Worm (Caenorhabditis elegans) whole organism, mixed stage, embryonic: ENCODE results near the gene C01G10.10.
A peak's percentile ranks its signal among the peaks of the same experiment; 100 is the strongest.

Experiments
- blmp-1 ChIP-seq: fragments of 150-350 bp; optimal IDR thresholded peaks from 2 replicates; lab custom pipeline; 2014; ENCODE audit warnings: missing biosample characterization, missing genetic modification characterization
- elt-1 ChIP-seq: sonication (generic microtip); optimal IDR thresholded peaks from 2 replicates; lab custom pipeline; 2017; ENCODE audit warnings: missing genetic modification characterization, mild to moderate bottlenecking, missing compliant biosample characterization, antibody characterized with exemption, moderate library complexity, borderline replicate concordance; ENCODE audit not compliant: insufficient read depth
- elt-3 ChIP-seq: fragments of 150-350 bp; optimal IDR thresholded peaks from 2 replicates; lab custom pipeline; 2014; ENCODE audit warnings: missing biosample characterization, missing genetic modification characterization
- hlh-1 ChIP-seq: fragments of 150-350 bp; optimal IDR thresholded peaks from 2 replicates; lab custom pipeline; 2014; ENCODE audit warnings: missing biosample characterization, missing genetic modification reagents, missing genetic modification characterization
- lin-13 ChIP-seq: fragments of 150-350 bp; optimal IDR thresholded peaks from 2 replicates; lab custom pipeline; 2014; ENCODE audit warnings: missing biosample characterization, missing genetic modification characterization
- lsy-2 ChIP-seq: fragments of 150-350 bp; optimal IDR thresholded peaks from 2 replicates; lab custom pipeline; 2014; ENCODE audit warnings: missing biosample characterization, missing genetic modification characterization
- mep-1 ChIP-seq: fragments of 150-350 bp; optimal IDR thresholded peaks from 2 replicates; lab custom pipeline; 2017; ENCODE audit warnings: missing biosample characterization, missing genetic modification reagents, missing genetic modification characterization, inconsistent platforms
- nhr-237 ChIP-seq: fragments of 150-350 bp; optimal IDR thresholded peaks from 2 replicates; lab custom pipeline; 2014; ENCODE audit warnings: missing biosample characterization, missing genetic modification characterization
- snpc-4 ChIP-seq: fragments of 150-350 bp; optimal IDR thresholded peaks from 2 replicates; lab custom pipeline; 2014; ENCODE audit warnings: missing biosample characterization, missing genetic modification characterization
- unc-39 ChIP-seq: fragments of 150-350 bp; optimal IDR thresholded peaks from 2 replicates; lab custom pipeline; 2014; ENCODE audit warnings: missing biosample characterization, missing genetic modification characterization
- unc-62 ChIP-seq: fragments of 150-350 bp; optimal IDR thresholded peaks from 2 replicates; lab custom pipeline; 2014; ENCODE audit warnings: missing biosample characterization, missing genetic modification reagents, missing genetic modification characterization
- zip-8 ChIP-seq: fragments of 150-350 bp; optimal IDR thresholded peaks from 2 replicates; lab custom pipeline; 2014; ENCODE audit warnings: missing biosample characterization, missing genetic modification characterization

- TF ChIP-seq lsy-2: peak; percentile 73
- no peak for TF ChIP-seq elt-3
- TF ChIP-seq nhr-237 (tag; lab: Kevin White, UChicago): peak; percentile 90
- no peak for TF ChIP-seq snpc-4
- TF ChIP-seq unc-62: no peak
- TF ChIP-seq unc-39: no peak
- no peak for TF ChIP-seq elt-1 (tag; lab: Kevin White, UChicago)
- TF ChIP-seq zip-8 (tag; lab: Kevin White, UChicago): no peak
- TF ChIP-seq mep-1: peak; percentile 87
- peak; percentile 44 for TF ChIP-seq lin-13 (tag; lab: Kevin White, UChicago)
- TF ChIP-seq blmp-1: no peak
- TF ChIP-seq hlh-1: peak; percentile 2
Measured at ce11 chrV:15085335-15085800, 3.1 kb upstream of the C01G10.10 start, which contains the start of the genes ahsa-1 and C01G10.7.
